Fruit fly (Drosophila melanogaster): ENCODE data around the gene Rbsn-5.

Rbsn-5 gene

dm6 chr2L:8162307-8163024 lies 2.8 kb downstream of the Rbsn-5 start, which contains the start of gene Acbp1 (continued):
- TF ChIP-seq bigmax (GFP tag; optimal IDR thresholded peaks at IDR 0.05) (peak; percentile 74), MESR4 (GFP tag; optimal IDR thresholded peaks at IDR 0.05) (peak; percentile 58), Hr3 (GFP tag; optimal IDR thresholded peaks at IDR 0.05) (peak; percentile 93), crol (GFP tag; IDR thresholded peaks at IDR 0.05) (no peak), luna (GFP tag; optimal IDR thresholded peaks at IDR 0.05) (peak; percentile 90), ind (GFP tag; optimal IDR thresholded peaks at IDR 0.05) (peak; percentile 92), z (GFP tag; IDR thresholded peaks at IDR 0.05) (peak; percentile 54; the same call in 1 of the 3 replicates), CG13424 (tag; optimal IDR thresholded peaks at IDR 0.05) (peak; percentile 98), insv (GFP tag; optimal IDR thresholded peaks at IDR 0.05) (peak in 1 of 2 experiments; percentile 86), HmgZ (tag; optimal IDR thresholded peaks at IDR 0.05) (peak; percentile 97), CG14014 (GFP tag; IDR thresholded peaks at IDR 0.05) (peak; percentile 93), CG30403 (GFP tag; optimal IDR thresholded peaks at IDR 0.05) (peak; percentile 97), fu2 (GFP tag; optimal IDR thresholded peaks at IDR 0.05) (peak; percentile 96), CG13296 (GFP tag; optimal IDR thresholded peaks at IDR 0.05) (peak; percentile 99), gt (GFP tag; IDR thresholded peaks at IDR 0.05) (peak; percentile 68), PHDP (tag; optimal IDR thresholded peaks at IDR 0.05) (peak; percentile 99), dimm (GFP tag; IDR thresholded peaks at IDR 0.05) (peak; percentile 79), Adf1 (GFP tag; IDR thresholded peaks at IDR 0.05) (peak; percentile 75), CG10462 (GFP tag; optimal IDR thresholded peaks at IDR 0.05) (peak; percentile 88), HmgD (GFP tag; optimal IDR thresholded peaks at IDR 0.05) (peak; percentile 96), H2.0 (GFP tag; IDR thresholded peaks at IDR 0.05) (peak; percentile 76), oc (tag; optimal IDR thresholded peaks at IDR 0.05) (peak; percentile 95), CG2199 (GFP tag; IDR thresholded peaks at IDR 0.05) (peak; percentile 88; the same call in 1 of the 3 replicates), Meics (GFP tag; optimal IDR thresholded peaks at IDR 0.05) (peak; percentile 97), CG17328 (GFP tag; IDR thresholded peaks at IDR 0.05) (peak; percentile 81), Abd-B (GFP tag; optimal IDR thresholded peaks at IDR 0.05) (peak; percentile 91), Neu2 (GFP tag; optimal IDR thresholded peaks at IDR 0.05; ENCODE audit: borderline replicate concordance) (peak; percentile 89), ewg (GFP tag; optimal IDR thresholded peaks at IDR 0.05) (peak; percentile 88), emc (GFP tag; optimal IDR thresholded peaks at IDR 0.05) (peak; percentile 75), CG7987 (GFP tag; optimal IDR thresholded peaks at IDR 0.05) (peak; percentile 93), Mes4 (GFP tag; optimal IDR thresholded peaks at IDR 0.05) (peak; percentile 92), jumu (GFP tag; optimal IDR thresholded peaks at IDR 0.05) (peak; percentile 96), CG17612 (GFP tag; IDR thresholded peaks at IDR 0.05) (peak; percentile 80), dan (GFP tag; IDR thresholded peaks at IDR 0.05) (no peak), pzg (GFP tag; optimal IDR thresholded peaks at IDR 0.05) (peak; percentile 94), E2f2 (GFP tag; IDR thresholded peaks at IDR 0.05) (peak; percentile 81), Nf-YC (tag; optimal IDR thresholded peaks at IDR 0.05) (peak; percentile 93), CG10565 (GFP tag; optimal IDR thresholded peaks at IDR 0.05) (peak; percentile 81), CG13894 (tag; optimal IDR thresholded peaks at IDR 0.05) (peak; percentile 98), CG10654 (GFP tag; optimal IDR thresholded peaks at IDR 0.05) (peak; percentile 92), CG13775 (GFP tag; optimal IDR thresholded peaks at IDR 0.05) (peak; percentile 97), CG6765 (GFP tag; optimal IDR thresholded peaks at IDR 0.05) (peak; percentile 98), CG15011 (GFP tag; optimal IDR thresholded peaks at IDR 0.05) (peak; percentile 97), Ssrp (tag; optimal IDR thresholded peaks at IDR 0.05) (peak; percentile 93), hb (GFP tag; IDR thresholded peaks at IDR 0.05; ENCODE audit: partially characterized antibody) (peak; percentile 62; the same call in 1 of the 3 replicates), Lhr (GFP tag; optimal IDR thresholded peaks at IDR 0.05) (peak; percentile 91), usp (GFP tag; optimal IDR thresholded peaks at IDR 0.05) (no peak), Elba2 (GFP tag; optimal IDR thresholded peaks at IDR 0.05) (peak; percentile 60), CG8478 (optimal IDR thresholded peaks at IDR 0.05) (no peak), CG17802 (tag; optimal IDR thresholded peaks at IDR 0.05) (peak; percentile 75)

Measured in whole organism, embryonic.